Fruit fly (Drosophila melanogaster): ENCODE data around the gene CG32277.

The CG32277 gene

DNA sequence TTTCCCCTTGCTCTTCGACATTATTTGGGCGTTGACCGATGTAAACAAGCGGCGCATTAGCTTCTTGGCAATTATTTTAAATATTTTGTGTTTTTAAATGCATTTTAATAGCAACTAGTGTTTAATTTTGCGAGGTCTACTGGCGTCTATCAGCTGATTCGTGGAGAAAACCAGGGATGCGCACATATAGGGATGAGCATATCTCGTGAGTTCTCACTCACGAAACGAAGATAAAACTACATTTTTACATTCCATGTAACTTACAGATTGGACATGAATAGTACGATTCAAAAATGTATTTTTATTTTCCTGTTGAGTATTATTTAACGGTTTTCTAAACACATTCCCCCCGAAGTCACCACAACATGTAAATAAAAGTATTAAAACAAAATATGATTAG, 7.8 kb downstream of the CG32277 start, which contains the start of gene CG14966 (continued):
- TF ChIP-seq CG15479 (GFP tag; optimal IDR thresholded peaks at IDR 0.05) (no peak), ERR (GFP tag; optimal IDR thresholded peaks at IDR 0.05) (peak; percentile 25), danr (GFP tag; IDR thresholded peaks at IDR 0.05) (no peak), zen2 (GFP tag; IDR thresholded peaks at IDR 0.05; ENCODE audit: partially characterized antibody) (peak; percentile 80), CG4707 (GFP tag; optimal IDR thresholded peaks at IDR 0.05) (no peak), Dref (GFP tag; IDR thresholded peaks at IDR 0.05) (0 out of 2 replicates have a peak, but pooled peaks have one; percentile 36), Hsf (GFP tag; optimal IDR thresholded peaks at IDR 0.05) (peak; percentile 15), nom (GFP tag; optimal IDR thresholded peaks at IDR 0.05) (peak; percentile 33), CG7987 (GFP tag; optimal IDR thresholded peaks at IDR 0.05) (peak; percentile 2), bcd (GFP tag; optimal IDR thresholded peaks at IDR 0.05) (no peak), Drgx (GFP tag; IDR thresholded peaks at IDR 0.05) (no peak), CG18599 (GFP tag; optimal IDR thresholded peaks at IDR 0.05) (peak; percentile 22), CG1603 (tag; optimal IDR thresholded peaks at IDR 0.05) (peak; percentile 66), Mrtf (GFP tag; IDR thresholded peaks at IDR 0.05) (no peak), croc (GFP tag; conservative IDR thresholded peaks at IDR 0.05) (no peak), CG11560 (tag; IDR thresholded peaks at IDR 0.05) (0 out of 3 replicates have a peak, but pooled peaks have one; percentile 42), da (GFP tag; optimal IDR thresholded peaks at IDR 0.05) (no peak), CG31388 (GFP tag; optimal IDR thresholded peaks at IDR 0.05) (no peak), bowl (GFP tag; IDR thresholded peaks at IDR 0.05) (no peak), CG10209 (GFP tag; optimal IDR thresholded peaks at IDR 0.05) (no peak), jumu (GFP tag; optimal IDR thresholded peaks at IDR 0.05) (peak; percentile 9), repo (GFP tag; optimal IDR thresholded peaks at IDR 0.05) (no peak), CG4730 (GFP tag; IDR thresholded peaks at IDR 0.05) (no peak), CG13287 (GFP tag; IDR thresholded peaks at IDR 0.05; ENCODE audit: partially characterized antibody) (peak; percentile 96), CG9437 (GFP tag; optimal IDR thresholded peaks at IDR 0.05) (no peak), NfI (GFP tag; optimal IDR thresholded peaks at IDR 0.05) (no peak), ATbp (GFP tag; optimal IDR thresholded peaks at IDR 0.05) (no peak), luna (GFP tag; optimal IDR thresholded peaks at IDR 0.05) (peak; percentile 43), grn (GFP tag; optimal IDR thresholded peaks at IDR 0.05) (peak; percentile 11), ttk (GFP tag; IDR thresholded peaks at IDR 0.05) (peak; percentile 11; the same call in 1 of the 2 replicates), Doc2 (GFP tag; IDR thresholded peaks at IDR 0.05) (no peak)

DNA sequence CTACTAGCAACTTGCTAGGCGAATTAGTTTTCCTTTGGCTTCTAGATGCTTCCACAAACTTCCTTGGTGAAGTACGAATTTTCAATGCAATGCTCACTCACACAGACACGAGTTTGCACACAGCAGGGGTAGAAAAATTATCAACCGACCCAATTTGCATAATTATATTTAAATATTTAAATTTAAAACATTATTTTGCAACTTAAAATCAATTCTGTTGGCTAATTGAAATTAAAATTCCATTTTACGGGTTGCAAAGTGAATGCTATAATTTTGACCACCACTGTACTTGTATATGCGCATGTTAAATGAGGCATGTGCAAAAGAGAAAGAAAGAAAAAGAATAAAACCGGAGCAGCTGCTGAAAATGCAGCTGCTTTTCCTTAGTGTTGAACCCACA, 11.2 kb downstream of the CG32277 start:
- TF ChIP-seq CG5953 (GFP tag; IDR thresholded peaks at IDR 0.05), result peak; percentile 93
- no peak for TF ChIP-seq CG14860 (GFP tag; IDR thresholded peaks at IDR 0.05; ENCODE audit: partially characterized antibody)
- no peak for TF ChIP-seq D (optimal IDR thresholded peaks at IDR 0.05)
- peak; percentile 93 for TF ChIP-seq D (GFP tag; optimal IDR thresholded peaks at IDR 0.05)
- TF ChIP-seq Nf-YC (tag; optimal IDR thresholded peaks at IDR 0.05), result peak; percentile 80
- TF ChIP-seq CG8388 (GFP tag; optimal IDR thresholded peaks at IDR 0.05), result peak; percentile 95
- peak; percentile 81 for TF ChIP-seq CG6272 (GFP tag; IDR thresholded peaks at IDR 0.05)
- TF ChIP-seq tx (GFP tag; optimal IDR thresholded peaks at IDR 0.05), result peak; percentile 5
- TF ChIP-seq sug (tag; optimal IDR thresholded peaks at IDR 0.05), result peak; percentile 75
- peak; percentile 88 for TF ChIP-seq CG1529 (GFP tag; optimal IDR thresholded peaks at IDR 0.05)
- peak; percentile 61 for TF ChIP-seq CG4617 (GFP tag; optimal IDR thresholded peaks at IDR 0.05; ENCODE audit: borderline replicate concordance)
- TF ChIP-seq CG15601 (tag; optimal IDR thresholded peaks at IDR 0.05), result peak; percentile 89
- TF ChIP-seq CrebB (tag; optimal IDR thresholded peaks at IDR 0.05), result peak; percentile 79
- TF ChIP-seq p53 (GFP tag; optimal IDR thresholded peaks at IDR 0.05), result no peak
- no peak for TF ChIP-seq sc (optimal IDR thresholded peaks at IDR 0.05)
- TF ChIP-seq sc (GFP tag; optimal IDR thresholded peaks at IDR 0.05), result peak; percentile 91
- peak; percentile 72 for TF ChIP-seq E2f2 (GFP tag; IDR thresholded peaks at IDR 0.05)
- peak; percentile 72 to 95 for TF ChIP-seq Hr51 (GFP tag; optimal IDR thresholded peaks at IDR 0.05)
- TF ChIP-seq CG13424 (tag; optimal IDR thresholded peaks at IDR 0.05), result peak; percentile 93
- TF ChIP-seq CG11560 (tag; IDR thresholded peaks at IDR 0.05), result peak; percentile 68; the same call in 2 of the 3 replicates
- peak; percentile 8 for TF ChIP-seq Mes4 (GFP tag; optimal IDR thresholded peaks at IDR 0.05)
- peak; percentile 94 for TF ChIP-seq lmd (GFP tag; IDR thresholded peaks at IDR 0.05)
- TF ChIP-seq CG2199 (GFP tag; IDR thresholded peaks at IDR 0.05), result peak; percentile 94

Data from whole organism, embryonic.